Fruit fly (Drosophila melanogaster) whole organism, embryonic: ENCODE results near the gene CG14036.

Experiments
- ATbp ChIP-seq: fragments of 200-800 bp; sonication (Bioruptor generic); optimal IDR thresholded peaks from 2 replicates; lab custom pipeline; 2017; ENCODE audit warnings: missing biosample characterization, mild to moderate bottlenecking, missing genetic modification characterization, missing genetic modification reagents
- Ada2b ChIP-seq: fragments of 200-800 bp; sonication (Bioruptor generic); IDR thresholded peaks from 2 replicates; pipeline ENCODE4 v1.3.6; 2022; ENCODE audit warnings: missing biosample characterization, missing genetic modification characterization
- Atf3 ChIP-seq: fragments of 200-800 bp; sonication (Bioruptor generic); optimal IDR thresholded peaks from 3 replicates; lab custom pipeline; 2016; ENCODE audit warnings: missing biosample characterization, missing genetic modification characterization
- Atf6 ChIP-seq: fragments of 200-800 bp; sonication (Bioruptor generic); IDR thresholded peaks from 2 replicates; pipeline ENCODE4 v1.3.6; 2022; ENCODE audit warnings: missing biosample characterization, missing genetic modification characterization
- CG10147 ChIP-seq: fragments of 200-800 bp; sonication (Bioruptor generic); optimal IDR thresholded peaks from 2 replicates; lab custom pipeline; 2019; ENCODE audit warnings: missing biosample characterization, mild to moderate bottlenecking, missing genetic modification characterization, moderate library complexity
- CG10209 ChIP-seq: fragments of 200-800 bp; sonication (Bioruptor generic); optimal IDR thresholded peaks from 3 replicates; lab custom pipeline; 2017; ENCODE audit warnings: missing biosample characterization, mild to moderate bottlenecking, missing genetic modification characterization, missing genetic modification reagents
- CG10431 ChIP-seq: fragments of 200-800 bp; sonication (Bioruptor generic); optimal IDR thresholded peaks from 3 replicates; lab custom pipeline; 2018; ENCODE audit warnings: missing biosample characterization, mild to moderate bottlenecking, missing genetic modification characterization
- CG11504 ChIP-seq: fragments of 200-800 bp; sonication (Bioruptor generic); optimal IDR thresholded peaks from 3 replicates; lab custom pipeline; 2019; ENCODE audit warnings: missing biosample characterization, mild to moderate bottlenecking, missing genetic modification characterization, moderate library complexity
- CG12391 ChIP-seq: fragments of 200-800 bp; sonication (Bioruptor generic); optimal IDR thresholded peaks from 3 replicates; lab custom pipeline; 2018; ENCODE audit warnings: missing biosample characterization, mild to moderate bottlenecking, missing genetic modification characterization, moderate library complexity
- CG12942 ChIP-seq: fragments of 200-800 bp; sonication (Bioruptor generic); optimal IDR thresholded peaks from 3 replicates; lab custom pipeline; 2016; ENCODE audit warnings: missing biosample characterization, missing genetic modification characterization
- CG13296 ChIP-seq: fragments of 200-800 bp; sonication (Bioruptor generic); optimal IDR thresholded peaks from 3 replicates; lab custom pipeline; 2018; ENCODE audit warnings: missing biosample characterization, mild to moderate bottlenecking, missing genetic modification characterization
- CG13424 ChIP-seq: fragments of 200-800 bp; sonication (Bioruptor generic); optimal IDR thresholded peaks from 2 replicates; lab custom pipeline; 2019; ENCODE audit warnings: missing biosample characterization, mild to moderate bottlenecking, missing genetic modification characterization, moderate library complexity
- CG13775 ChIP-seq: fragments of 200-800 bp; sonication (Bioruptor generic); optimal IDR thresholded peaks from 3 replicates; lab custom pipeline; 2017; ENCODE audit warnings: missing biosample characterization, mild to moderate bottlenecking, missing genetic modification characterization
- CG13894 ChIP-seq: fragments of 200-800 bp; sonication (Bioruptor generic); optimal IDR thresholded peaks from 3 replicates; lab custom pipeline; 2018; ENCODE audit warnings: missing biosample characterization, mild to moderate bottlenecking, missing genetic modification characterization, moderate library complexity
- CG14667 ChIP-seq: fragments of 200-800 bp; sonication (Bioruptor generic); IDR thresholded peaks from 2 replicates; pipeline ENCODE4 v1.3.6; 2022; ENCODE audit warnings: missing biosample characterization, missing genetic modification characterization
- CG15011 ChIP-seq: fragments of 200-800 bp; sonication (Bioruptor generic); optimal IDR thresholded peaks from 3 replicates; lab custom pipeline; 2018; ENCODE audit warnings: missing biosample characterization, mild to moderate bottlenecking, missing genetic modification characterization
- CG15073 ChIP-seq: fragments of 200-800 bp; sonication (Bioruptor generic); optimal IDR thresholded peaks from 2 replicates; lab custom pipeline; 2016; ENCODE audit warnings: missing biosample characterization, missing genetic modification characterization
- CG17385 ChIP-seq: fragments of 200-800 bp; sonication (Bioruptor generic); optimal IDR thresholded peaks from 3 replicates; lab custom pipeline; 2018; ENCODE audit warnings: missing biosample characterization, mild to moderate bottlenecking, missing genetic modification characterization
- CG1792 ChIP-seq: fragments of 200-800 bp; sonication (Bioruptor generic); optimal IDR thresholded peaks from 2 replicates; lab custom pipeline; 2016; ENCODE audit warnings: missing biosample characterization, missing genetic modification characterization
- CG2889 ChIP-seq: fragments of 200-800 bp; sonication (Bioruptor generic); IDR thresholded peaks from 3 replicates; pipeline ENCODE4 v1.3.6; 2022; ENCODE audit warnings: missing biosample characterization, missing genetic modification characterization
- CG43689 ChIP-seq: fragments of 200-800 bp; sonication (Bioruptor generic); IDR thresholded peaks from 2 replicates; pipeline ENCODE4 v1.3.6; 2022; ENCODE audit warnings: missing biosample characterization, missing genetic modification characterization
- CG6254 ChIP-seq: fragments of 200-800 bp; sonication (Bioruptor generic); optimal IDR thresholded peaks from 3 replicates; lab custom pipeline; 2017; ENCODE audit warnings: mild to moderate bottlenecking, missing biosample characterization, missing genetic modification reagents, missing genetic modification characterization
- CG6765 ChIP-seq: fragments of 200-800 bp; sonication (Bioruptor generic); optimal IDR thresholded peaks from 3 replicates; lab custom pipeline; 2017; ENCODE audit warnings: missing biosample characterization, mild to moderate bottlenecking, missing genetic modification characterization
- CG6854 ChIP-seq: fragments of 200-800 bp; sonication (Bioruptor generic); optimal IDR thresholded peaks from 3 replicates; lab custom pipeline; 2017; ENCODE audit warnings: missing biosample characterization, mild to moderate bottlenecking, missing genetic modification characterization
- Camta ChIP-seq: fragments of 200-800 bp; sonication (Bioruptor generic); optimal IDR thresholded peaks from 2 replicates; lab custom pipeline; 2016; ENCODE audit warnings: missing biosample characterization, missing genetic modification characterization
- Drgx ChIP-seq: fragments of 200-800 bp; sonication (Bioruptor generic); IDR thresholded peaks from 2 replicates; pipeline ENCODE4 v1.3.6; 2022; ENCODE audit warnings: missing biosample characterization, missing genetic modification characterization
- E2f2 ChIP-seq: fragments of 200-800 bp; sonication (Bioruptor generic); IDR thresholded peaks from 2 replicates; pipeline ENCODE4 v1.3.6; 2022; ENCODE audit warnings: missing biosample characterization, missing genetic modification characterization
- Eip74EF ChIP-seq, 2 experiments: fragments of 200-800 bp in 1 of 2; fragments of >200 bp in 1 of 2; sonication (Bioruptor generic) in 1 of 2; optimal IDR thresholded peaks; 2 replicates each; lab custom pipeline; 2017 to 2019; ENCODE audit warnings: missing biosample characterization in 2 of 2, missing genetic modification characterization in 2 of 2, mild to moderate bottlenecking in 1 of 2, moderate library complexity in 1 of 2
- Ets65A ChIP-seq: fragments of 200-800 bp; sonication (Bioruptor generic); peaks from one replicate; lab custom pipeline; 2016; ENCODE audit warnings: missing biosample characterization, missing genetic modification characterization
- MBD-R2 ChIP-seq: fragments of 200-800 bp; sonication (Bioruptor generic); IDR thresholded peaks from 2 replicates; pipeline ENCODE4 v1.3.6; 2022; ENCODE audit warnings: missing biosample characterization, missing genetic modification characterization
- MESR4 ChIP-seq: fragments of 200-800 bp; sonication (Bioruptor generic); optimal IDR thresholded peaks from 2 replicates; lab custom pipeline; 2018; ENCODE audit warnings: missing biosample characterization, mild to moderate bottlenecking, missing genetic modification characterization, moderate library complexity
- Neu2 ChIP-seq: fragments of 200-800 bp; sonication (Bioruptor generic); optimal IDR thresholded peaks from 3 replicates; lab custom pipeline; 2016; ENCODE audit warnings: missing biosample characterization, missing genetic modification characterization, borderline replicate concordance
- Nf-YB ChIP-seq: fragments of 200-800 bp; sonication (Bioruptor generic); optimal IDR thresholded peaks from 3 replicates; lab custom pipeline; 2019; ENCODE audit warnings: missing biosample characterization, mild to moderate bottlenecking, missing genetic modification characterization, moderate library complexity
- Optix ChIP-seq: fragments of 200-800 bp; sonication (Bioruptor generic); IDR thresholded peaks from 3 replicates; pipeline ENCODE4 v1.3.6; 2022; ENCODE audit warnings: missing biosample characterization, missing genetic modification characterization
- dm ChIP-seq: fragments of 200-800 bp; sonication (Bioruptor generic); optimal IDR thresholded peaks from 3 replicates; lab custom pipeline; 2016; ENCODE audit warnings: missing biosample characterization, missing genetic modification characterization
- fu2 ChIP-seq: fragments of 200-800 bp; sonication (Bioruptor generic); optimal IDR thresholded peaks from 2 replicates; lab custom pipeline; 2016; ENCODE audit warnings: missing biosample characterization, missing genetic modification characterization
- gro ChIP-seq: fragments of 200-800 bp; sonication (Bioruptor generic); optimal IDR thresholded peaks from 2 replicates; lab custom pipeline; 2016; ENCODE audit warnings: missing biosample characterization, missing genetic modification characterization
- h ChIP-seq: fragments of >200 bp; optimal IDR thresholded peaks from 2 replicates; lab custom pipeline; 2017
- ham ChIP-seq: fragments of 200-800 bp; sonication (Bioruptor generic); IDR thresholded peaks from 2 replicates; pipeline ENCODE4 v1.3.6; 2022; ENCODE audit warnings: missing biosample characterization, missing genetic modification characterization
- hkb ChIP-seq, 2 experiments: fragments of 200-800 bp in 1 of 2; fragments of >200 bp in 1 of 2; sonication (Bioruptor generic) in 1 of 2; IDR thresholded peaks in 1 of 2; optimal IDR thresholded peaks in 1 of 2; 2 replicates each; pipeline versions ENCODE4 v1.3.6 to Lab custom; 2017 to 2022; ENCODE audit warnings: missing biosample characterization in 1 of 2, missing genetic modification characterization in 1 of 2
- org-1 ChIP-seq: fragments of 200-800 bp; sonication (Bioruptor generic); optimal IDR thresholded peaks from 2 replicates; lab custom pipeline; 2017; ENCODE audit warnings: missing biosample characterization, missing genetic modification characterization
- otp ChIP-seq: fragments of 200-800 bp; sonication (Bioruptor generic); IDR thresholded peaks from 3 replicates; pipeline ENCODE4, ENCODE4 v1.3.6; 2022; ENCODE audit warnings: missing biosample characterization, missing genetic modification characterization
- pb ChIP-seq: fragments of 200-800 bp; sonication (Bioruptor generic); optimal IDR thresholded peaks from 3 replicates; lab custom pipeline; 2016; ENCODE audit warnings: missing biosample characterization, missing genetic modification characterization
- prd ChIP-seq, 3 experiments: fragments of >200 bp in 2 of 3; fragments of 200-800 bp in 1 of 3; sonication (Bioruptor generic) in 1 of 3; optimal IDR thresholded peaks in 2 of 3; IDR thresholded peaks in 1 of 3; 2 replicates in 2 of 3; 3 replicates in 1 of 3; pipeline versions ENCODE4 v1.3.6 to Lab custom; 2017 to 2022; ENCODE audit warnings: missing biosample characterization in 1 of 3, missing genetic modification characterization in 1 of 3
- scrt ChIP-seq: fragments of 200-800 bp; sonication (Bioruptor generic); optimal IDR thresholded peaks from 2 replicates; lab custom pipeline; 2018; ENCODE audit warnings: missing biosample characterization, mild to moderate bottlenecking, missing genetic modification characterization, moderate library complexity
- sima ChIP-seq: fragments of 200-800 bp; sonication (Bioruptor generic); optimal IDR thresholded peaks from 2 replicates; lab custom pipeline; 2016; ENCODE audit warnings: missing biosample characterization, missing genetic modification characterization
- sisA ChIP-seq: fragments of 200-800 bp; sonication (Bioruptor generic); IDR thresholded peaks from 2 replicates; pipeline ENCODE4 v1.3.6; 2022; ENCODE audit warnings: missing biosample characterization, missing genetic modification characterization
- sna ChIP-seq: fragments of 200-800 bp; sonication (Bioruptor generic); IDR thresholded peaks from 2 replicates; pipeline ENCODE4 v1.3.6; 2022; ENCODE audit warnings: missing biosample characterization, missing genetic modification characterization; ENCODE audit not compliant: partially characterized antibody
- trh ChIP-seq: fragments of 200-800 bp; sonication (Bioruptor generic); optimal IDR thresholded peaks from 2 replicates; lab custom pipeline; 2016; ENCODE audit warnings: missing biosample characterization, missing genetic modification characterization

Gene CG14036

dm6 chr2L:5086905-5087522, 32.2 kb upstream of the CG14036 start (continued):
- TF ChIP-seq Ada2b (GFP tag; lab: Robert Waterston, UW) (peak; percentile 54), CG6254 (peak; percentile 76), Atf3 (GFP tag; lab: Kevin White, UChicago) (peak; percentile 21), CG11504 (tag; lab: Kevin White, UChicago) (peak; percentile 90), CG13424 (tag; lab: Kevin White, UChicago) (peak; percentile 80), otp (GFP tag; lab: Robert Waterston, UW) (peak; percentile 70; the same call in 1 of the 3 replicates), ATbp (GFP tag; lab: Kevin White, UChicago) (peak; percentile 86), Optix (GFP tag; lab: Robert Waterston, UW) (no peak), CG13894 (tag; lab: Kevin White, UChicago) (peak; percentile 4), MESR4 (no peak), E2f2 (GFP tag; lab: Robert Waterston, UW) (peak; percentile 50), CG2889 (GFP tag; lab: Robert Waterston, UW) (0 out of 3 replicates have a peak, but pooled peaks have one; percentile 17), CG6854 (GFP tag; lab: Kevin White, UChicago) (peak; percentile 79), dm (GFP tag; lab: Kevin White, UChicago) (peak; percentile 21), CG43689 (GFP tag; lab: Robert Waterston, UW) (peak; percentile 62; the same call in 1 of the 2 replicates), CG10147 (GFP tag; lab: Kevin White, UChicago) (peak; percentile 77), CG6765 (GFP tag; lab: Kevin White, UChicago) (peak; percentile 74), sima (GFP tag; lab: Kevin White, UChicago) (peak; percentile 26), CG10431 (peak; percentile 27), CG14667 (GFP tag; lab: Robert Waterston, UW) (peak; percentile 40; the same call in 1 of the 2 replicates), trh (GFP tag; lab: Kevin White, UChicago) (peak; percentile 51), CG15073 (GFP tag; lab: Kevin White, UChicago) (peak; percentile 13), CG12942 (GFP tag; lab: Kevin White, UChicago) (peak; percentile 59), prd (optimal IDR thresholded peaks at IDR 0.05; lab: Kevin White, UChicago) (no peak), prd (GFP tag; IDR thresholded peaks at IDR 0.05; lab: Robert Waterston, UW) (peak; percentile 65), Ets65A (GFP tag; lab: Kevin White, UChicago) (peak; percentile 96), CG17385 (GFP tag; lab: Kevin White, UChicago) (peak; percentile 80), scrt (GFP tag; lab: Kevin White, UChicago) (peak; percentile 68), CG1792 (peak; percentile 29), sna (GFP tag; lab: Robert Waterston, UW) (no peak), Camta (GFP tag; lab: Kevin White, UChicago) (peak; percentile 55), Atf6 (GFP tag; lab: Robert Waterston, UW) (peak; percentile 76; the same call in 1 of the 2 replicates), CG13775 (GFP tag; lab: Kevin White, UChicago) (peak; percentile 72), CG13296 (peak; percentile 85), sisA (GFP tag; lab: Robert Waterston, UW) (peak; percentile 57), org-1 (GFP tag; lab: Kevin White, UChicago) (peak; percentile 76), gro (GFP tag; lab: Kevin White, UChicago) (peak; percentile 72), pb (GFP tag; lab: Kevin White, UChicago) (peak; percentile 68), CG10209 (GFP tag; lab: Kevin White, UChicago) (peak; percentile 85), fu2 (GFP tag; lab: Kevin White, UChicago) (peak; percentile 26), Neu2 (GFP tag; lab: Kevin White, UChicago) (no peak), hkb (optimal IDR thresholded peaks at IDR 0.05; lab: Kevin White, UChicago) (no peak), hkb (GFP tag; IDR thresholded peaks at IDR 0.05; lab: Robert Waterston, UW) (peak; percentile 79), ham (no peak), CG15011 (GFP tag; lab: Kevin White, UChicago) (peak; percentile 63), Drgx (peak; percentile 67), MBD-R2 (GFP tag; lab: Robert Waterston, UW) (no peak), CG12391 (tag; lab: Kevin White, UChicago) (peak; percentile 82), Eip74EF (GFP tag; optimal IDR thresholded peaks at IDR 0.05; lab: Kevin White, UChicago) (peak in 1 of 2 experiments; percentile 87), h (no peak), Nf-YB (peak; percentile 66)
